Worm (Caenorhabditis elegans) whole organism, L3 larva: Measurements from ENCODE around the gene daao-1.

Source experiments
- ama-1 ChIP-seq: fragments of 150-350 bp; optimal IDR thresholded peaks from 2 replicates; lab custom pipeline; 2018
- ceh-16 ChIP-seq: sonication (generic microtip); optimal IDR thresholded peaks from 2 replicates; lab custom pipeline; 2017; ENCODE audit warnings: missing biosample characterization, missing genetic modification characterization
- elt-3 ChIP-seq, 3 experiments: fragments of 150-350 bp in 1 of 3; sonication (generic microtip) in 2 of 3; optimal IDR thresholded peaks; 2 replicates in 2 of 3; 4 replicates in 1 of 3; lab custom pipeline; 2014 to 2017; ENCODE audit warnings: missing biosample characterization in 3 of 3, missing genetic modification characterization in 3 of 3
- eor-1 ChIP-seq, 2 experiments: fragments of 150-350 bp; optimal IDR thresholded peaks; 2 replicates each; lab custom pipeline; 2014 to 2018; ENCODE audit warnings: missing biosample characterization in 2 of 2, missing genetic modification characterization in 2 of 2
- fkh-10 ChIP-seq: sonication (generic microtip); optimal IDR thresholded peaks from 2 replicates; lab custom pipeline; 2017; ENCODE audit warnings: missing biosample characterization, missing genetic modification reagents, missing genetic modification characterization
- jun-1 ChIP-seq: fragments of 150-350 bp; optimal IDR thresholded peaks from 2 replicates; lab custom pipeline; 2014; ENCODE audit warnings: missing biosample characterization, missing genetic modification reagents, missing genetic modification characterization
- nhr-11 ChIP-seq: fragments of 150-350 bp; optimal IDR thresholded peaks from 2 replicates; lab custom pipeline; 2014; ENCODE audit warnings: missing biosample characterization, missing genetic modification characterization
- nhr-76 ChIP-seq: fragments of 150-350 bp; sonication (generic microtip); optimal IDR thresholded peaks from 5 replicates; lab custom pipeline; 2014; ENCODE audit warnings: missing biosample characterization, missing genetic modification characterization
- nhr-77 ChIP-seq: fragments of 150-350 bp; optimal IDR thresholded peaks from 2 replicates; lab custom pipeline; 2014; ENCODE audit warnings: missing biosample characterization, missing genetic modification characterization
- sea-2 ChIP-seq: fragments of 150-350 bp; sonication (generic microtip); optimal IDR thresholded peaks from 4 replicates; lab custom pipeline; 2014; ENCODE audit warnings: missing biosample characterization, missing genetic modification reagents, missing genetic modification characterization
- snpc-4 ChIP-seq: fragments of 150-350 bp; optimal IDR thresholded peaks from 2 replicates; lab custom pipeline; 2014; ENCODE audit warnings: missing biosample characterization, missing genetic modification characterization
- tbx-2 ChIP-seq: sonication (generic microtip); optimal IDR thresholded peaks from 2 replicates; lab custom pipeline; 2016; ENCODE audit warnings: mild to moderate bottlenecking, missing genetic modification characterization, missing compliant biosample characterization
- ztf-11 ChIP-seq: fragments of 150-350 bp; optimal IDR thresholded peaks from 2 replicates; lab custom pipeline; 2014; ENCODE audit warnings: missing biosample characterization, missing genetic modification characterization
- ztf-4 ChIP-seq: fragments of 150-350 bp; optimal IDR thresholded peaks from 2 replicates; lab custom pipeline; 2014; ENCODE audit warnings: missing biosample characterization, missing genetic modification characterization

- TF ChIP-seq eor-1 (tag; optimal IDR thresholded peaks at IDR 0.05; lab: Kevin White, UChicago) (no peak), ztf-4 (no peak), ztf-11 (tag; lab: Kevin White, UChicago) (no peak), jun-1 (no peak), ama-1 (lab: Kevin White, UChicago) (no peak), ceh-16 (no peak), snpc-4 (tag; lab: Kevin White, UChicago) (no peak), sea-2 (GFP tag; lab: Kevin White, UChicago) (no peak), tbx-2 (tag; lab: Kevin White, UChicago) (no peak), nhr-11 (no peak), fkh-10 (GFP tag; lab: Kevin White, UChicago) (no peak), nhr-76 (no peak), elt-3 (tag; optimal IDR thresholded peaks at IDR 0.05; lab: Kevin White, UChicago) (no peak), nhr-77 (tag; lab: Kevin White, UChicago) (no peak)
Observed at ce11 chrIV:2610409-2610808, 3.6 kb upstream of the daao-1 start, which contains the start of gene Y69A2AR.32.
